Fruit fly (Drosophila melanogaster) whole organism, adult: Measurements from ENCODE around the gene cu.

Experiments
- CG11617 ChIP-seq: fragments of 200-800 bp; sonication (Bioruptor generic); optimal IDR thresholded peaks from 2 replicates; lab custom pipeline; 2017; ENCODE audit warnings: mild to moderate bottlenecking, missing biosample characterization, missing genetic modification reagents, missing genetic modification characterization
- CG12768 ChIP-seq: fragments of 200-800 bp; sonication (Bioruptor generic); optimal IDR thresholded peaks from 2 replicates; lab custom pipeline; 2017; ENCODE audit warnings: missing biosample characterization, missing genetic modification characterization, mild to moderate bottlenecking, moderate library complexity, missing genetic modification reagents
- CG14711 ChIP-seq: fragments of 200-800 bp; sonication (Bioruptor generic); optimal IDR thresholded peaks from 2 replicates; lab custom pipeline; 2018; ENCODE audit warnings: missing biosample characterization, mild to moderate bottlenecking, missing genetic modification characterization, moderate library complexity
- CG1620 ChIP-seq: fragments of 200-800 bp; sonication (Bioruptor generic); optimal IDR thresholded peaks from 2 replicates; lab custom pipeline; 2016; ENCODE audit warnings: missing biosample characterization, missing genetic modification characterization
- CG33017 ChIP-seq: fragments of 200-800 bp; sonication (Bioruptor generic); optimal IDR thresholded peaks from 2 replicates; lab custom pipeline; 2018; ENCODE audit warnings: missing biosample characterization, mild to moderate bottlenecking, missing genetic modification characterization, moderate library complexity
- CG5204 ChIP-seq: fragments of 200-800 bp; sonication (Bioruptor generic); optimal IDR thresholded peaks from 2 replicates; lab custom pipeline; 2016; ENCODE audit warnings: missing biosample characterization, missing genetic modification characterization
- CG7045 ChIP-seq: fragments of 200-800 bp; sonication (Bioruptor generic); optimal IDR thresholded peaks from 2 replicates; lab custom pipeline; 2017; ENCODE audit warnings: missing biosample characterization, mild to moderate bottlenecking, missing genetic modification characterization
- CG7101 ChIP-seq: fragments of 200-800 bp; sonication (Bioruptor generic); optimal IDR thresholded peaks from 2 replicates; lab custom pipeline; 2018; ENCODE audit warnings: missing biosample characterization, mild to moderate bottlenecking, missing genetic modification characterization, moderate library complexity
- Clk ChIP-seq: fragments of 200-800 bp; sonication (Bioruptor generic); optimal IDR thresholded peaks from 2 replicates; lab custom pipeline; 2017; ENCODE audit warnings: missing biosample characterization, missing genetic modification characterization
- Crg-1 ChIP-seq: fragments of 200-800 bp; sonication (Bioruptor generic); optimal IDR thresholded peaks from 2 replicates; lab custom pipeline; 2016; ENCODE audit warnings: missing biosample characterization, missing genetic modification characterization
- Hr96 ChIP-seq: fragments of 200-800 bp; sonication (Bioruptor generic); optimal IDR thresholded peaks from 2 replicates; lab custom pipeline; 2016; ENCODE audit warnings: missing biosample characterization, missing genetic modification characterization
- Mnt ChIP-seq: fragments of 200-800 bp; sonication (Bioruptor generic); optimal IDR thresholded peaks from 2 replicates; lab custom pipeline; 2016; ENCODE audit warnings: missing biosample characterization, mild to moderate bottlenecking, missing genetic modification characterization
- bab1 ChIP-seq: fragments of 200-800 bp; sonication (Bioruptor generic); optimal IDR thresholded peaks from 3 replicates; lab custom pipeline; 2019; ENCODE audit warnings: missing biosample characterization, mild to moderate bottlenecking, missing genetic modification characterization, moderate library complexity
- cic ChIP-seq: fragments of 200-800 bp; sonication (Bioruptor generic); optimal IDR thresholded peaks from 2 replicates; lab custom pipeline; 2017; ENCODE audit warnings: missing biosample characterization, mild to moderate bottlenecking, missing genetic modification characterization, moderate library complexity
- cnc ChIP-seq, 2 experiments: fragments of >200 bp; optimal IDR thresholded peaks; 2 replicates each; lab custom pipeline; 2017
- kay ChIP-seq: fragments of 200-800 bp; sonication (Bioruptor generic); peaks from one replicate; lab custom pipeline; 2016; ENCODE audit warnings: missing biosample characterization, missing genetic modification characterization, borderline replicate concordance
- ovo ChIP-seq: fragments of 200-800 bp; sonication (Bioruptor generic); optimal IDR thresholded peaks from 2 replicates; lab custom pipeline; 2016; ENCODE audit warnings: missing biosample characterization, missing genetic modification characterization
- pad ChIP-seq: fragments of 200-800 bp; sonication (Bioruptor generic); optimal IDR thresholded peaks from 3 replicates; lab custom pipeline; 2017; ENCODE audit warnings: missing biosample characterization, missing genetic modification characterization, mild to moderate bottlenecking, moderate library complexity, missing genetic modification reagents
- tj ChIP-seq: fragments of 200-800 bp; sonication (Bioruptor generic); optimal IDR thresholded peaks from 3 replicates; lab custom pipeline; 2017; ENCODE audit warnings: missing biosample characterization, mild to moderate bottlenecking, missing genetic modification characterization, moderate library complexity
- toe ChIP-seq: fragments of 200-800 bp; sonication (Bioruptor generic); optimal IDR thresholded peaks from 2 replicates; lab custom pipeline; 2016; ENCODE audit warnings: missing biosample characterization, missing genetic modification characterization

The cu gene

DNA sequence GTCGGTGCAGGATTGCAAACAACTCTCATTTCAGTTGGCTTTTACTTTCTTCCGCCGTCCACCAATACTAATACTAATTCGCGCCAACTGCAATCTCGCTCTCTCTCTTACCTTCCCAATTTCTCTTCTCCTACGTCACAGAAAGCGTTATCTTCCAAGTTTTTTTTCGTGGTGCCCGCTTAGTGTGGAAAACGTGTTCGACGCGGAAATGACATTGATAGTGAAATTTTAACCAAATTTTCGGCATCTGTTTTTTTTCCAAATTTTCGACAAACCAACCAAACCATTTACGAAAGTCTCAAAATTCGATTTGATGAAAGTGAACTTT, at the start of gene cu:
Gene cu, plus strand, starts transcription at position 204 of the 328 bp plus-strand sequence.
- TF ChIP-seq Mnt (GFP tag; lab: Kevin White, UChicago) (peak; percentile 83), kay (no peak), tj (GFP tag; lab: Kevin White, UChicago) (no peak)

dm6 chr3R:11153799-11154273, 43.6 kb upstream of the cu start, which contains the start of gene Ugt302K1:
Gene Ugt302K1 (minus strand): TSS chr3R:11153849.
- TF ChIP-seq pad (no peak), CG7045 (GFP tag; lab: Kevin White, UChicago) (no peak), CG33017 (tag; lab: Kevin White, UChicago) (no peak), CG7101 (tag; lab: Kevin White, UChicago) (peak; percentile 13), CG14711 (tag; lab: Kevin White, UChicago) (peak; percentile 48), CG1620 (GFP tag; lab: Kevin White, UChicago) (no peak), CG11617 (no peak), Clk (GFP tag; lab: Kevin White, UChicago) (no peak), Crg-1 (GFP tag; lab: Kevin White, UChicago) (no peak), cnc (optimal IDR thresholded peaks at IDR 0.05; lab: Kevin White, UChicago) (no peak), tj (GFP tag; lab: Kevin White, UChicago) (peak; percentile 29), CG5204 (GFP tag; lab: Kevin White, UChicago) (no peak), CG12768 (no peak), cic (no peak), Mnt (GFP tag; lab: Kevin White, UChicago) (no peak), toe (GFP tag; lab: Kevin White, UChicago) (no peak), bab1 (GFP tag; lab: Kevin White, UChicago) (peak; percentile 62), Hr96 (GFP tag; lab: Kevin White, UChicago) (no peak), ovo (GFP tag; lab: Kevin White, UChicago) (no peak), kay (peak; percentile 29)

- TF ChIP-seq CG14711 (tag; lab: Kevin White, UChicago) (no peak), Hr96 (GFP tag; lab: Kevin White, UChicago) (no peak), CG5204 (GFP tag; lab: Kevin White, UChicago) (no peak), pad (no peak), ovo (GFP tag; lab: Kevin White, UChicago) (no peak), cic (peak; percentile 82)
Observed at dm6 chr3R:11154576-11155113, 42.7 kb upstream of the cu start, which contains the start of gene Ugt302E1. Gene Ugt302E1 (plus strand): TSS chr3R:11154626.

DNA sequence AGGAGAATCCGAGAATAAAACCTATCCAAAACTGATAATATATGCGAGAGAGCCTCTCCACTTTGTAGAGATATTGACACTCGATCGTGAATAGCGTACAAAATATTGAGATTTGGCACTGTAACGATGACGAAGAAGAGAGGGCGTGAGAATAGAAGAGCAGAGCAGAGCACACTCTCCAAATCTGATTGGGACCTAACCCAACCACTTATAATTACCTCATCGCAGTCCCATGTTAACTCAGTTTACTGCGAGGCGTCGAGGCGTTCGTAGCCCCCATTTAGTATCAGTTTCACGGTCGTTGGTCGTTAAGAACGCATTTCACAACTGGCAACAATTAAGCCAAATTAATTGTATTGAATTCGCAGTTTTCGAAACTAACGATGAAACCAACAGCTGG, 40.5 kb upstream of the cu start, which contains the start of gene Ugt302C1:
Gene Ugt302C1, plus strand, starts transcription at position 241 of the 400 bp plus-strand sequence.
- TF ChIP-seq CG33017 (tag; lab: Kevin White, UChicago) (peak; percentile 37), toe (GFP tag; lab: Kevin White, UChicago) (no peak), kay (peak; percentile 62), CG14711 (tag; lab: Kevin White, UChicago) (no peak), cic (peak; percentile 63), CG12768 (peak; percentile 31), ovo (GFP tag; lab: Kevin White, UChicago) (peak; percentile 16), Mnt (GFP tag; lab: Kevin White, UChicago) (peak; percentile 57), CG7101 (tag; lab: Kevin White, UChicago) (peak; percentile 30), tj (GFP tag; lab: Kevin White, UChicago) (peak; percentile 26), CG7045 (GFP tag; lab: Kevin White, UChicago) (no peak), CG5204 (GFP tag; lab: Kevin White, UChicago) (no peak), bab1 (GFP tag; lab: Kevin White, UChicago) (peak; percentile 4), pad (peak; percentile 21), Hr96 (GFP tag; lab: Kevin White, UChicago) (no peak), Crg-1 (GFP tag; lab: Kevin White, UChicago) (peak; percentile 7), CG1620 (GFP tag; lab: Kevin White, UChicago) (no peak), cnc (optimal IDR thresholded peaks at IDR 0.05; lab: Kevin White, UChicago) (peak in 1 of 2 experiments; percentile 37), CG11617 (no peak)

dm6 chr3R:11160907-11161306, 36.5 kb upstream of the cu start, which contains the start of gene CG4757:
Gene CG4757 (plus strand): TSS chr3R:11161207.
- TF ChIP-seq CG7045 (GFP tag; lab: Kevin White, UChicago) (no peak), CG12768 (no peak), cic (no peak), pad (no peak), CG11617 (no peak), Hr96 (GFP tag; lab: Kevin White, UChicago) (no peak), CG5204 (GFP tag; lab: Kevin White, UChicago) (no peak), Crg-1 (GFP tag; lab: Kevin White, UChicago) (no peak), CG1620 (GFP tag; lab: Kevin White, UChicago) (no peak), ovo (GFP tag; lab: Kevin White, UChicago) (no peak), CG14711 (tag; lab: Kevin White, UChicago) (no peak), bab1 (GFP tag; lab: Kevin White, UChicago) (no peak), cnc (optimal IDR thresholded peaks at IDR 0.05; lab: Kevin White, UChicago) (no peak), Mnt (GFP tag; lab: Kevin White, UChicago) (no peak)

- TF ChIP-seq CG12768, result no peak
- no peak for TF ChIP-seq toe (GFP tag; lab: Kevin White, UChicago)
- no peak for TF ChIP-seq CG14711 (tag; lab: Kevin White, UChicago)
- TF ChIP-seq CG1620 (GFP tag; lab: Kevin White, UChicago), result no peak
- TF ChIP-seq CG7101 (tag; lab: Kevin White, UChicago), result no peak
- TF ChIP-seq CG7045 (GFP tag; lab: Kevin White, UChicago), result no peak
- no peak for TF ChIP-seq Hr96 (GFP tag; lab: Kevin White, UChicago)
Observed at dm6 chr3R:11165974-11166373, 31.4 kb upstream of the cu start, which contains the start of gene Ugt35E1. Gene Ugt35E1 (minus strand): TSS chr3R:11166074.
